Fruit fly (Drosophila melanogaster): ENCODE measurements around the gene Cbp80.
A peak's percentile ranks its signal among the peaks of the same experiment; 100 is the strongest.

Gene Cbp80

DNA sequence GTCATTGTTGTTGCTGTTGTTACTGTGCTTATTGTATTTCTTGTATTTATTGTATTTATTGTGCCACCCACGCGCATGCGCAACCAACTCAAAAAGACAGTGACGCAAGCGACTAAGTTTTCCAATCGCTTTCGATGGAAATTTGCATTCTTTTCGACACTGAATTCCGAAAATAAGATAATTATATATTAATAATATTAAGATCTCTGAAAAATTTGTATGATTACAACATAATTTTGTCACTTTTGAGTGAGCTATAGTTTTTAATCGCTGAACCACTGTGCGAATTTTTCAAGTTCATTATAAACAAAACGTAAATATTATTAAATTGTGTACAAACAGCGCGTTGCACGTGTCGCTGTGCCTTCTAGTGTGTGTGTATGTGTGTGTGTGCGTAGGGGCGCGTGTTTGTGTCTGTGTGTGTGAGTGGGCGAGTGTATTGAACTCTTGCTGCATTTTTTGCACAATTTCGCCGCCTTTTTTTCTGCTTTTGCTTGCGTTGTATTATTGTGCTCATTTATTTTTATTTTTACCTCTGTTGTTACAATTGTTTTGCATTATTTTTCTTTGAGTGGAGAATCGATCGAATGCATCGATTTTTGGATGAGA is 34.0 kb upstream of the Cbp80 start (continued):
- no peak for TF ChIP-seq CG6813 (GFP tag; optimal IDR thresholded peaks at IDR 0.05)
- TF ChIP-seq Six4 (GFP tag; optimal IDR thresholded peaks at IDR 0.05): no peak
- no peak for TF ChIP-seq ap (GFP tag; IDR thresholded peaks at IDR 0.05)
- no peak for TF ChIP-seq CG31224 (GFP tag; IDR thresholded peaks at IDR 0.05)
- TF ChIP-seq CG2116 (GFP tag; optimal IDR thresholded peaks at IDR 0.05): no peak
- no peak for TF ChIP-seq danr (GFP tag; IDR thresholded peaks at IDR 0.05)
- no peak for TF ChIP-seq H2.0 (GFP tag; IDR thresholded peaks at IDR 0.05)
- no peak for TF ChIP-seq Ada2b (GFP tag; IDR thresholded peaks at IDR 0.05)
- no peak for TF ChIP-seq CG16779 (GFP tag; IDR thresholded peaks at IDR 0.05)
- no peak for TF ChIP-seq CG12155 (GFP tag; optimal IDR thresholded peaks at IDR 0.05)
- no peak for TF ChIP-seq CG1647 (GFP tag; optimal IDR thresholded peaks at IDR 0.05)
- no peak for TF ChIP-seq CG17912 (GFP tag; optimal IDR thresholded peaks at IDR 0.05)
- no peak for TF ChIP-seq klu (GFP tag; IDR thresholded peaks at IDR 0.05)
- TF ChIP-seq CG11695 (GFP tag; IDR thresholded peaks at IDR 0.05): no peak
- TF ChIP-seq kni (GFP tag; optimal IDR thresholded peaks at IDR 0.05): no peak
- TF ChIP-seq CG12659 (GFP tag; optimal IDR thresholded peaks at IDR 0.05): no peak
- TF ChIP-seq Aef1 (GFP tag; IDR thresholded peaks at IDR 0.05): no peak
- no peak for TF ChIP-seq Dref (GFP tag; IDR thresholded peaks at IDR 0.05)
- TF ChIP-seq CG1024 (GFP tag; IDR thresholded peaks at IDR 0.05): no peak
- TF ChIP-seq CG33213 (GFP tag; optimal IDR thresholded peaks at IDR 0.05): no peak
- TF ChIP-seq tin (GFP tag; optimal IDR thresholded peaks at IDR 0.05): no peak
- peak; percentile 31 for TF ChIP-seq gem (tag; optimal IDR thresholded peaks at IDR 0.05)
- TF ChIP-seq CG10209 (GFP tag; optimal IDR thresholded peaks at IDR 0.05): no peak
- peak; percentile 31 for TF ChIP-seq CG11504 (tag; optimal IDR thresholded peaks at IDR 0.05)
- TF ChIP-seq dmrt11E (tag; optimal IDR thresholded peaks at IDR 0.05): no peak
- TF ChIP-seq tup (GFP tag; optimal IDR thresholded peaks at IDR 0.05): no peak
- TF ChIP-seq lbe (GFP tag; optimal IDR thresholded peaks at IDR 0.05): peak; percentile 26
- TF ChIP-seq D (optimal IDR thresholded peaks at IDR 0.05): no peak
- no peak for TF ChIP-seq D (GFP tag; optimal IDR thresholded peaks at IDR 0.05)
- no peak for TF ChIP-seq CG15479 (GFP tag; optimal IDR thresholded peaks at IDR 0.05)
- peak; percentile 3 for TF ChIP-seq dmrt99B (tag; optimal IDR thresholded peaks at IDR 0.05)
- TF ChIP-seq Myb (GFP tag; optimal IDR thresholded peaks at IDR 0.05): no peak
- no peak for TF ChIP-seq ham (GFP tag; IDR thresholded peaks at IDR 0.05)
- TF ChIP-seq Nf-YA (GFP tag; IDR thresholded peaks at IDR 0.05): no peak
- TF ChIP-seq NC2β (GFP tag; optimal IDR thresholded peaks at IDR 0.05): no peak
- TF ChIP-seq CG10267 (tag; optimal IDR thresholded peaks at IDR 0.05): no peak
- no peak for TF ChIP-seq Med (GFP tag)
- no peak for TF ChIP-seq Nf-YC (tag; optimal IDR thresholded peaks at IDR 0.05)
- TF ChIP-seq CG12744 (GFP tag; optimal IDR thresholded peaks at IDR 0.05): no peak
- TF ChIP-seq ac (GFP tag; optimal IDR thresholded peaks at IDR 0.05): no peak
- no peak for TF ChIP-seq CG17568 (GFP tag; optimal IDR thresholded peaks at IDR 0.05)
- no peak for TF ChIP-seq sim (GFP tag; IDR thresholded peaks at IDR 0.05)
- no peak for TF ChIP-seq CG2678 (tag; optimal IDR thresholded peaks at IDR 0.05)
- no peak for TF ChIP-seq CG4730 (GFP tag; IDR thresholded peaks at IDR 0.05)
- no peak for TF ChIP-seq C15 (GFP tag; IDR thresholded peaks at IDR 0.05)
- TF ChIP-seq CG2875 (GFP tag; optimal IDR thresholded peaks at IDR 0.05): no peak
- no peak for TF ChIP-seq CG7987 (GFP tag; optimal IDR thresholded peaks at IDR 0.05)
- TF ChIP-seq bab2 (GFP tag; optimal IDR thresholded peaks at IDR 0.05): no peak
- no peak for TF ChIP-seq Pdp1 (GFP tag; optimal IDR thresholded peaks at IDR 0.05)
- no peak for TF ChIP-seq Kr (GFP tag; optimal IDR thresholded peaks at IDR 0.05)
- peak; percentile 2 for TF ChIP-seq cg (GFP tag; optimal IDR thresholded peaks at IDR 0.05)
- no peak for TF ChIP-seq CG11723 (GFP tag; optimal IDR thresholded peaks at IDR 0.05)
